Fruit fly (Drosophila melanogaster): ENCODE data around the gene Pglym87.

Gene Pglym87

dm6 chr3R:12226239-12226638 is 6.3 kb downstream of the Pglym87 start, which contains the start of gene CG12256:
CG12256 (minus strand) TSS chr3R:12226339.
- no peak for TF ChIP-seq Mnt (GFP tag; optimal IDR thresholded peaks at IDR 0.05)
- no peak for TF ChIP-seq CG11617 (GFP tag; optimal IDR thresholded peaks at IDR 0.05)
- TF ChIP-seq CG33017 (tag; optimal IDR thresholded peaks at IDR 0.05): no peak
- no peak for TF ChIP-seq Hr96 (GFP tag; optimal IDR thresholded peaks at IDR 0.05)
- no peak for TF ChIP-seq tj (GFP tag; optimal IDR thresholded peaks at IDR 0.05)
- no peak for TF ChIP-seq CG12768 (GFP tag; optimal IDR thresholded peaks at IDR 0.05)
- TF ChIP-seq ovo (GFP tag; optimal IDR thresholded peaks at IDR 0.05): no peak
- TF ChIP-seq CG7045 (GFP tag; optimal IDR thresholded peaks at IDR 0.05): no peak
- TF ChIP-seq toe (GFP tag; optimal IDR thresholded peaks at IDR 0.05): no peak
- no peak for TF ChIP-seq CG7101 (tag; optimal IDR thresholded peaks at IDR 0.05)
- no peak for TF ChIP-seq CG5204 (GFP tag; optimal IDR thresholded peaks at IDR 0.05)
- TF ChIP-seq Clk (GFP tag; optimal IDR thresholded peaks at IDR 0.05): no peak
- no peak for TF ChIP-seq CG1620 (GFP tag; optimal IDR thresholded peaks at IDR 0.05)
- TF ChIP-seq CG14711 (tag; optimal IDR thresholded peaks at IDR 0.05): no peak
- no peak for TF ChIP-seq bab1 (GFP tag; optimal IDR thresholded peaks at IDR 0.05)

- no peak for TF ChIP-seq CG7045 (GFP tag; optimal IDR thresholded peaks at IDR 0.05)
- TF ChIP-seq toe (GFP tag; optimal IDR thresholded peaks at IDR 0.05): no peak
- TF ChIP-seq CG1620 (GFP tag; optimal IDR thresholded peaks at IDR 0.05): no peak
- TF ChIP-seq pad (GFP tag; optimal IDR thresholded peaks at IDR 0.05): no peak
- no peak for TF ChIP-seq cic (GFP tag; optimal IDR thresholded peaks at IDR 0.05)
- TF ChIP-seq CG11617 (GFP tag; optimal IDR thresholded peaks at IDR 0.05): no peak
- TF ChIP-seq CG33017 (tag; optimal IDR thresholded peaks at IDR 0.05): no peak
- no peak for TF ChIP-seq CG5204 (GFP tag; optimal IDR thresholded peaks at IDR 0.05)
- TF ChIP-seq Hr96 (GFP tag; optimal IDR thresholded peaks at IDR 0.05): no peak
- TF ChIP-seq cnc (optimal IDR thresholded peaks at IDR 0.05): no peak
These were observed 7.6 kb downstream of the Pglym87 start, which contains the start of gene CG17404 for dm6 chr3R:12224919-12225318. CG17404 (minus strand) TSS chr3R:12225019.

DNA sequence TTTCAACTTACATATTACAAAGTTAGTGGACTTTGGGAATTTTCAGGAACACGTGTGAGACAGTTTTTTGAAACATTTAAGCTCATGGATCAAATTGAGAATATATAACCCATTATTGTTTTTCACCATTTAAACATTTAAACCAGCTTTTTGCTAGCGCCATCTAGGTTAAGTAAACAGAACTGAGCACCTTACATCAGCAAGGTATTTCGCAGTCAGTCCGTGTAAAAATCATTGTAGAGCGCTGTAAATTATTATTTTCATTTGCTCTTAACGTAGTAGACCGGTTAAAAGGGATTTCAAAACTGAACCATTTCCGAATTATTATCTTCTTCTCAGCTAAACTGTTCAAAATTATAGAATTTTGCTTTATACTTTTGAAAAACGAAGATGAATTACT is 10.4 kb downstream of the Pglym87 start, which contains the start of gene Rsbp15:
Rsbp15 (plus strand) TSS at position 295 of the 400 bp plus-strand sequence.
- TF ChIP-seq CG11617 (GFP tag; optimal IDR thresholded peaks at IDR 0.05) (no peak), Clk (GFP tag; optimal IDR thresholded peaks at IDR 0.05) (no peak), kay (GFP tag; ENCODE audit: borderline replicate concordance) (no peak), cic (GFP tag; optimal IDR thresholded peaks at IDR 0.05) (no peak), CG5204 (GFP tag; optimal IDR thresholded peaks at IDR 0.05) (no peak), CG1620 (GFP tag; optimal IDR thresholded peaks at IDR 0.05) (no peak), CG12768 (GFP tag; optimal IDR thresholded peaks at IDR 0.05) (no peak), tj (GFP tag; optimal IDR thresholded peaks at IDR 0.05) (no peak), Hr96 (GFP tag; optimal IDR thresholded peaks at IDR 0.05) (no peak), CG14711 (tag; optimal IDR thresholded peaks at IDR 0.05) (no peak), CG33017 (tag; optimal IDR thresholded peaks at IDR 0.05) (no peak), toe (GFP tag; optimal IDR thresholded peaks at IDR 0.05) (no peak), pad (GFP tag; optimal IDR thresholded peaks at IDR 0.05) (no peak), Crg-1 (GFP tag; optimal IDR thresholded peaks at IDR 0.05) (no peak), cnc (optimal IDR thresholded peaks at IDR 0.05) (no peak), CG7101 (tag; optimal IDR thresholded peaks at IDR 0.05) (no peak)

DNA sequence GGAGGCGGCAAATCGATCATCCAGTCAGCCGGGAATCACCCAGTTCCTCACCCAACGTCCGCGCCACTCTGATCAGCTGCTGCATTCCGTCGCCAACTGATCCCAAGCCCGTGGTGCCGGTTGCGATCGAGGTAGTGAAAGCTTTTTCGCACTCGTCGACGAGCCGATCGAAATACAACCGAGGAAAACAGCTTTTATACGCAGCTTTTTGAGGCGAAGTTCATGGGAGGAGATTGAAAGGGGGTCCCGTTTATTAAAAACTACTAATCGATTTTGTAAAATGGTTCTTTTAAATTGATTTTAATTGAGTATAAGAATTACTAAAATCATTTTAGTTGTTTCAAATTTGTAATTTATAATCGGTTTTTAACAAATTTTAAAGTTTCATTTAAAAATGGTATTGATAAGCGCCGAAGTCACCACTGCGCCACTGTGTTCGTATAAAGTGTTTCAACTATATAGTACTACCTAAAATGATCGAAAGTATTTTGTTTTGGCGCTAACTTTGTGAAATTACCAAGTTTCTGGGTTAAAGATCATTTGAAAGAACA is 11.1 kb downstream of the Pglym87 start, which contains the start of gene CG4860:
CG4860 (minus strand) TSS at position 99 of the 551 bp plus-strand sequence.
- peak; percentile 97 for TF ChIP-seq kay (GFP tag; ENCODE audit: borderline replicate concordance)
- peak; percentile 78 for TF ChIP-seq Crg-1 (GFP tag; optimal IDR thresholded peaks at IDR 0.05)
- peak; percentile 83 for TF ChIP-seq CG1620 (GFP tag; optimal IDR thresholded peaks at IDR 0.05)
- peak; percentile 86 for TF ChIP-seq CG11617 (GFP tag; optimal IDR thresholded peaks at IDR 0.05)
- TF ChIP-seq Mnt (GFP tag; optimal IDR thresholded peaks at IDR 0.05): peak; percentile 83
- peak; percentile 34 for TF ChIP-seq cic (GFP tag; optimal IDR thresholded peaks at IDR 0.05)
- TF ChIP-seq CG14711 (tag; optimal IDR thresholded peaks at IDR 0.05): peak; percentile 87
- TF ChIP-seq CG33017 (tag; optimal IDR thresholded peaks at IDR 0.05): peak; percentile 93
- TF ChIP-seq toe (GFP tag; optimal IDR thresholded peaks at IDR 0.05): peak; percentile 93
- peak; percentile 60 for TF ChIP-seq ovo (GFP tag; optimal IDR thresholded peaks at IDR 0.05)
- TF ChIP-seq CG5204 (GFP tag; optimal IDR thresholded peaks at IDR 0.05): peak; percentile 85
- peak; percentile 86 for TF ChIP-seq CG7045 (GFP tag; optimal IDR thresholded peaks at IDR 0.05)
- TF ChIP-seq CG12768 (GFP tag; optimal IDR thresholded peaks at IDR 0.05): peak; percentile 86
- TF ChIP-seq Clk (GFP tag; optimal IDR thresholded peaks at IDR 0.05): peak; percentile 75
- peak; percentile 54 for TF ChIP-seq tj (GFP tag; optimal IDR thresholded peaks at IDR 0.05)
- peak; percentile 75 for TF ChIP-seq pad (GFP tag; optimal IDR thresholded peaks at IDR 0.05)
- TF ChIP-seq cnc (optimal IDR thresholded peaks at IDR 0.05): no peak
- peak; percentile 90 for TF ChIP-seq bab1 (GFP tag; optimal IDR thresholded peaks at IDR 0.05)
- peak; percentile 94 for TF ChIP-seq CG7101 (tag; optimal IDR thresholded peaks at IDR 0.05)
- TF ChIP-seq Hr96 (GFP tag; optimal IDR thresholded peaks at IDR 0.05): peak; percentile 85

- TF ChIP-seq CG12768 (GFP tag; optimal IDR thresholded peaks at IDR 0.05) (no peak), kay (GFP tag; ENCODE audit: borderline replicate concordance) (peak; percentile 71), CG14711 (tag; optimal IDR thresholded peaks at IDR 0.05) (no peak)
These were observed 13.0 kb downstream of the Pglym87 start, which contains the start of gene Cog1 for dm6 chr3R:12219497-12219896. Cog1 (minus strand) TSS chr3R:12219686.

DNA sequence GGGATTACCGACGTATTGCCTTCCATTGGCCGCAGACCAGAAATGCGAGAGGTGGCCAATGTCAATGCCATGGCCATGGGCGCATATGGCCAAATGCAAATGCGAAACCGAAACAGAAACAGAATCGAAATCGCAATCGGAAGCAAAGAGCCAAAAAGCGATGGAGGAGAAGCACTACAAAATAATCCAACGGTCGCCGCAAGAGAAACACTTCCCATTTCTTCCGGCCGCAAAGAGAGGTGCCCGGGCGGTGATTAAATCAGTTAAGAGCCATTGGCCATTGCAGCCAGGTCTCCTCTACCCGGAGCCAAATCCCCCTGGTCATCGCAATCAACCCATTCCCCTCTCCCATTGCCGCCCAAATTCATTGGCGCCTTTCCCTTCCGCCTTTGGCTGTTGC is 18.3 kb downstream of the Pglym87 start, which contains the start of gene CG14742:
CG14742 (plus strand) TSS at position 301 of the 400 bp plus-strand sequence.
- TF ChIP-seq CG11617 (GFP tag; optimal IDR thresholded peaks at IDR 0.05) (peak; percentile 20), cnc (optimal IDR thresholded peaks at IDR 0.05) (no peak)

Measured in whole organism, adult.